Worm (Caenorhabditis elegans): ENCODE measurements around the gene ppm-1.A.

ppm-1.A gene

ce11 chrV:10564140-10564539 lies 28.0 kb upstream of the ppm-1.A start:
- TF ChIP-seq nhr-28 (tag; optimal IDR thresholded peaks at IDR 0.05) (no peak), ceh-39 (tag; optimal IDR thresholded peaks at IDR 0.05) (no peak), elt-1 (tag; optimal IDR thresholded peaks at IDR 0.05; ENCODE audit: borderline replicate concordance, insufficient read depth) (no peak), pha-4 (tag; optimal IDR thresholded peaks at IDR 0.05) (no peak), ztf-11 (tag; optimal IDR thresholded peaks at IDR 0.05) (no peak), M03D4.4 (tag; optimal IDR thresholded peaks at IDR 0.05) (no peak), hlh-1 (tag; optimal IDR thresholded peaks at IDR 0.05) (no peak), snpc-4 (tag; optimal IDR thresholded peaks at IDR 0.05) (no peak), sptf-1 (tag; optimal IDR thresholded peaks at IDR 0.05) (no peak), nhr-237 (tag; optimal IDR thresholded peaks at IDR 0.05) (no peak), unc-39 (tag; optimal IDR thresholded peaks at IDR 0.05) (no peak), ceh-83 (GFP tag; optimal IDR thresholded peaks at IDR 0.05) (no peak)

DNA sequence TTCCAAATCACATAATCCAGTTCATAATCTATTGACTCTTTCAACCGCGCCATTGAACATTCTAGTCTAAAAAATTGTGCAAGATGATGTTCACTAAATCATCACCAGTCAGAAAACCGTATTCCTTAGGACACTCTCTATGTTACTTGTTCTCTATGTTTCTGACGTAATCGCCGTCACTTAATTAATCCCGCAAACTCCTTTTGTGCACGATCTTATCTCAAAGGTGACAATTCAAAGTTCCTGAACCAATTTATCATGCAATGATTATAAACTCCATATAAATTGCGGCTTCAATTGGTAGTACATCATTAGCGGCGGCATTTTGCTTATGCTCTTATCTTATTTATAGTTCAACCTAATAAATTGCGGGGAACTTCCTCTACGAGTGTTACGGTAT lies 26.6 kb upstream of the ppm-1.A start:
- TF ChIP-seq ceh-43 (GFP tag; optimal IDR thresholded peaks at IDR 0.05) (no peak), ceh-39 (tag; optimal IDR thresholded peaks at IDR 0.05) (no peak), elt-3 (tag; optimal IDR thresholded peaks at IDR 0.05) (no peak), zip-8 (tag; optimal IDR thresholded peaks at IDR 0.05) (no peak), nhr-12 (tag; optimal IDR thresholded peaks at IDR 0.05) (no peak), unc-120 (tag; optimal IDR thresholded peaks at IDR 0.05; ENCODE audit: poor library complexity, severe bottlenecking) (no peak), snpc-4 (tag; optimal IDR thresholded peaks at IDR 0.05) (no peak), tbx-8 (GFP tag; optimal IDR thresholded peaks at IDR 0.05) (no peak), lin-13 (tag; optimal IDR thresholded peaks at IDR 0.05) (no peak), M03D4.4 (tag; optimal IDR thresholded peaks at IDR 0.05) (no peak)

DNA sequence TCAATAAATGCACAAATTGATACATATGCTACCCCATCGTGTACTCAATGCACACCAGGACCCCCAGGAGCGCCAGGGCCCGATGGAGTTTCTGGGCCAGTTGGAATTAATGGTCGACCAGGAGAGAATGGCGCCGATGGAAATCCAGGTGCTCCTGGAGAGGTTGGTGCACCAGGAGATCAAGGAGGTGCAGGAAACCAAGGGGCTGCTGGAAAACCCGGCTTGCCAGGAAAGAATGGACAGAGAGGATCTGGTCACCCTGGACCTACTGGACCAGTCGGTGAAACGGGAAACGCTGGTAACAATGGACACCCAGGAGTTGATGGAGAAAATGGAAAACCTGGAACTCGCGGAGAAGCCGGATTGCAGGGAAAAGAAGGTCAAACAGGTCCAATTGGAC lies 25.4 kb upstream of the ppm-1.A start:
- TF ChIP-seq ztf-11 (tag; optimal IDR thresholded peaks at IDR 0.05) (no peak), unc-39 (tag; optimal IDR thresholded peaks at IDR 0.05) (no peak), tbx-8 (GFP tag; optimal IDR thresholded peaks at IDR 0.05) (no peak), ceh-39 (tag; optimal IDR thresholded peaks at IDR 0.05) (no peak), ceh-83 (GFP tag; optimal IDR thresholded peaks at IDR 0.05) (no peak), unc-120 (tag; optimal IDR thresholded peaks at IDR 0.05; ENCODE audit: poor library complexity, severe bottlenecking) (no peak)

DNA sequence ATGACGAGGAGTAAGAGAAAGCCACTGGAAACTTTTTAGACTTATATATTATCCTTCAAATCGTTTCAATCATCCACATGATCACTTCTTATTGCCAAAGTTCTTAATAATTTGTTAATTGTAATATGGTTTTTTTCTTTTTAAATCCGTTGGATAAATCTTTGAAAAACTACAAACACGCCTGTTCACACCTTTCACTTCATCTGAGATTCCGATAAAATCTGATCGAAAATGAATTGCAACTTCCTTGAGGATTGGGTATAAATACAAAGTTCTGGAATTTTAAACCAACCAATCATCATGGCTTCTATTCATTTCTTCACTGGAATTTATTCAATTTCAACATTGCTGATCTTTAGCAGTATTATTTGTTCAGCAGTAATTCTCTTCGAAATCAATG lies 24.4 kb upstream of the ppm-1.A start, which contains the start of gene col-152:
TSS of gene col-152 (plus strand) at position 301 of the 400 bp plus-strand sequence.
- TF ChIP-seq mls-2 (tag; optimal IDR thresholded peaks at IDR 0.05) (no peak), drap-1 (GFP tag; optimal IDR thresholded peaks at IDR 0.05) (no peak), flh-1 (GFP tag; optimal IDR thresholded peaks at IDR 0.05) (no peak), unc-120 (tag; optimal IDR thresholded peaks at IDR 0.05; ENCODE audit: poor library complexity, severe bottlenecking) (no peak), snpc-4 (tag; optimal IDR thresholded peaks at IDR 0.05) (no peak), ham-2 (GFP tag; optimal IDR thresholded peaks at IDR 0.05) (no peak), sptf-1 (tag; optimal IDR thresholded peaks at IDR 0.05) (no peak), nhr-2 (tag; optimal IDR thresholded peaks at IDR 0.05) (no peak), blmp-1 (tag; optimal IDR thresholded peaks at IDR 0.05) (no peak), sem-2 (GFP tag; optimal IDR thresholded peaks at IDR 0.05) (no peak), lsy-2 (tag; optimal IDR thresholded peaks at IDR 0.05) (no peak), nhr-12 (tag; optimal IDR thresholded peaks at IDR 0.05) (no peak), zip-8 (tag; optimal IDR thresholded peaks at IDR 0.05) (no peak), unc-39 (tag; optimal IDR thresholded peaks at IDR 0.05) (no peak), elt-1 (tag; optimal IDR thresholded peaks at IDR 0.05; ENCODE audit: borderline replicate concordance, insufficient read depth) (no peak), M03D4.4 (tag; optimal IDR thresholded peaks at IDR 0.05) (no peak), unc-62 (GFP tag; optimal IDR thresholded peaks at IDR 0.05) (no peak), bed-3 (GFP tag; optimal IDR thresholded peaks at IDR 0.05) (no peak)

DNA sequence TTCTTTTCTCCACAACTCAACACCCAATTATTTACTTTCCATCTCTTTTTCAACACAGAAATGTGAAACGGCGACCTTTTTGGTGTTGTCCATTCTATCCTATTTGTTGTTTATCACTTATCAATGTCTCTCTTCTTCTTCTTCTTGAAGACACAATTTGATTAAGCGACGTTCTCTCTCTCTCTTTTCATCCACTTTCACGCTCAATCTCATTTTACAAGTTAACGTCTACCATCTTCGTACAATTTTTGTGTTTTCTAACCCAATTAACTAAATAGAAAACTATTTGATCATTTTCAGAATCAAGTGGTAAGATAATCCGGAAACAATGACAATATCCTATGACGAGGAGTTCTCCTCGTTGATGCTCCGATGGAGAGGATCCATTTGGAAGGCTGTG lies 21.5 kb upstream of the ppm-1.A start, which contains the start of gene best-14:
TSS of gene best-14 (plus strand) at position 301 of the 400 bp plus-strand sequence.
- no peak for TF ChIP-seq ceh-83 (GFP tag; optimal IDR thresholded peaks at IDR 0.05)
- no peak for TF ChIP-seq lin-32 (GFP tag; optimal IDR thresholded peaks at IDR 0.05)
- no peak for TF ChIP-seq nhr-2 (tag; optimal IDR thresholded peaks at IDR 0.05)
- no peak for TF ChIP-seq ceh-43 (GFP tag; optimal IDR thresholded peaks at IDR 0.05)
- TF ChIP-seq unc-120 (tag; optimal IDR thresholded peaks at IDR 0.05; ENCODE audit: poor library complexity, severe bottlenecking) = no peak
- no peak for TF ChIP-seq unc-62 (GFP tag; optimal IDR thresholded peaks at IDR 0.05)
- no peak for TF ChIP-seq ces-1 (GFP tag; optimal IDR thresholded peaks at IDR 0.05)
- TF ChIP-seq ceh-39 (tag; optimal IDR thresholded peaks at IDR 0.05) = no peak
- no peak for TF ChIP-seq mls-2 (tag; optimal IDR thresholded peaks at IDR 0.05)
- no peak for TF ChIP-seq ham-2 (GFP tag; optimal IDR thresholded peaks at IDR 0.05)
- no peak for TF ChIP-seq nhr-237 (tag; optimal IDR thresholded peaks at IDR 0.05)
- TF ChIP-seq nhr-28 (tag; optimal IDR thresholded peaks at IDR 0.05) = no peak
- TF ChIP-seq nhr-76 (tag; optimal IDR thresholded peaks at IDR 0.05) = no peak

Data from whole organism, mixed stage, embryonic.